Fruit fly (Drosophila melanogaster) whole organism, pupa: ENCODE results near the gene CycE.

Experiments
- CG10348 ChIP-seq: fragments of 200-800 bp; sonication (Bioruptor generic); IDR thresholded peaks from 2 replicates; pipeline ENCODE4 v1.3.6; 2022; ENCODE audit warnings: missing biosample characterization, missing genetic modification characterization
- CG13204 ChIP-seq: fragments of 200-800 bp; sonication (Bioruptor generic); optimal IDR thresholded peaks from 2 replicates; lab custom pipeline; 2018; ENCODE audit warnings: missing biosample characterization, mild to moderate bottlenecking, missing genetic modification characterization, moderate library complexity
- CG15710 ChIP-seq: fragments of 200-800 bp; sonication (Bioruptor generic); optimal IDR thresholded peaks from 2 replicates; lab custom pipeline; 2018; ENCODE audit warnings: missing biosample characterization, mild to moderate bottlenecking, missing genetic modification characterization, moderate library complexity
- CG17806 ChIP-seq: fragments of 200-800 bp; sonication (Bioruptor generic); optimal IDR thresholded peaks from 2 replicates; lab custom pipeline; 2018; ENCODE audit warnings: missing biosample characterization, mild to moderate bottlenecking, missing genetic modification characterization, moderate library complexity
- CG8301 ChIP-seq: fragments of 200-800 bp; sonication (Bioruptor generic); optimal IDR thresholded peaks from 2 replicates; lab custom pipeline; 2018; ENCODE audit warnings: missing biosample characterization, mild to moderate bottlenecking, missing genetic modification characterization
- D1 ChIP-seq: fragments of 200-800 bp; sonication (Bioruptor generic); optimal IDR thresholded peaks from 2 replicates; lab custom pipeline; 2018; ENCODE audit warnings: missing biosample characterization, mild to moderate bottlenecking, missing genetic modification characterization, moderate library complexity
- Pif1B ChIP-seq: fragments of 200-800 bp; sonication (Bioruptor generic); optimal IDR thresholded peaks from 3 replicates; lab custom pipeline; 2016; ENCODE audit warnings: missing biosample characterization, missing genetic modification characterization
- Snoo ChIP-seq: fragments of 200-800 bp; sonication (Bioruptor generic); optimal IDR thresholded peaks from 3 replicates; lab custom pipeline; 2017; ENCODE audit warnings: missing biosample characterization, mild to moderate bottlenecking, missing genetic modification characterization, inconsistent platforms
- rn ChIP-seq: fragments of 200-800 bp; sonication (Bioruptor generic); IDR thresholded peaks from 2 replicates; pipeline ENCODE4 v1.3.6; 2022; ENCODE audit warnings: missing biosample characterization, missing genetic modification characterization

- TF ChIP-seq Pif1B (no peak), CG17806 (tag; lab: Kevin White, UChicago) (no peak), CG10348 (GFP tag; lab: Robert Waterston, UW) (no peak), rn (GFP tag; lab: Robert Waterston, UW) (no peak), CG8301 (no peak), CG15710 (no peak), CG13204 (GFP tag; lab: Kevin White, UChicago) (no peak), Snoo (tag; lab: Kevin White, UChicago) (no peak), D1 (no peak)
These were observed 2.0 kb downstream of the CycE start for dm6 chr2L:15745989-15746388.
